4 worm cellular contexts compared by ENCODE assay signal in the genomic region with DNA sequence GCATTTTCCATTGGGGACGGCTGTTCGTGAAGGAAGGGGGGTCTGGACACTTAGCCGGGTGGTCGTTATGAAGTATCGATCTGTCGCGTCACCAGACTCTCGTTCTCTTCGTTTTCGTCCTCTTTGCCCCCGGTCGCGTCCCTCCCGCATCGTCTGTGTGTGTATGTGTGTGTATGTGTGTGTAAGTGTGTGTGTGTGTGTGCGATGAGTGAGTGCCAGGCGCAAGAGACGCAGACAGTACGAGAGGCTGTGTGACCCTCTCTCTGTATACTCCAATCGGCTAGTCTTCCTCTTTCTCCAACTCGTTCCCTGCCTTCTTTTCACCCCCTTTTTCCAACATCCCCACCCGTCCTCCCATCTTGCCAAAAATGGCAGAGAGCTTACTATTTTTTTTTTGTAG.
A peak's percentile ranks its signal among the peaks of the same experiment; 100 is the strongest.
TF ChIP-seq lines count a peak whose summit lies in the region.

No protein-coding gene starts in this region.

TF ChIP-seq in whole organism, L2 larva, 48 proteins besides CTCF, POLR2A, EP300 and RAD21 (continues in another document):
- TF ChIP-seq peb-1 (tag; optimal IDR thresholded peaks at IDR 0.05; lab: Kevin White, UChicago) (no peak), Y55F3AM.14 (GFP tag; optimal IDR thresholded peaks at IDR 0.05; lab: Kevin White, UChicago) (peak; percentile 54), nhr-6 (tag; optimal IDR thresholded peaks at IDR 0.05; lab: Kevin White, UChicago) (peak; percentile 77), gmeb-1 (tag; optimal IDR thresholded peaks at IDR 0.05; lab: Kevin White, UChicago) (peak; percentile 65), ztf-1 (GFP tag; conservative IDR thresholded peaks at IDR 0.05; lab: Robert Waterston, UW) (no peak), nhr-11 (tag; optimal IDR thresholded peaks at IDR 0.05; lab: Kevin White, UChicago) (no peak), ceh-16 (tag; optimal IDR thresholded peaks at IDR 0.05; lab: Kevin White, UChicago) (no peak), sem-4 (tag; optimal IDR thresholded peaks at IDR 0.05; lab: Kevin White, UChicago) (peak; percentile 95), ztf-11 (tag; optimal IDR thresholded peaks at IDR 0.05; lab: Kevin White, UChicago) (no peak), snpc-4 (tag; optimal IDR thresholded peaks at IDR 0.05; lab: Kevin White, UChicago) (peak; percentile 56), egl-27 (tag; optimal IDR thresholded peaks at IDR 0.05; lab: Kevin White, UChicago) (peak; percentile 81), lin-39 (tag; optimal IDR thresholded peaks at IDR 0.05; lab: Kevin White, UChicago) (peak; percentile 76), F13H6.1 (tag; optimal IDR thresholded peaks at IDR 0.05; lab: Kevin White, UChicago) (peak; percentile 95), nhr-77 (tag; optimal IDR thresholded peaks at IDR 0.05; lab: Kevin White, UChicago) (no peak), blmp-1 (tag; optimal IDR thresholded peaks at IDR 0.05; lab: Kevin White, UChicago; ENCODE audit: insufficient read depth) (peak; percentile 83), C34F6.9 (tag; optimal IDR thresholded peaks at IDR 0.05; lab: Kevin White, UChicago) (peak; percentile 93), zag-1 (tag; optimal IDR thresholded peaks at IDR 0.05; lab: Kevin White, UChicago) (peak; percentile 90), elt-1 (tag; optimal IDR thresholded peaks at IDR 0.05; lab: Kevin White, UChicago) (no peak), ZK546.5 (tag; optimal IDR thresholded peaks at IDR 0.05; lab: Kevin White, UChicago) (peak; percentile 5), nhr-25 (tag; optimal IDR thresholded peaks at IDR 0.05; lab: Kevin White, UChicago) (peak; percentile 84), nhr-21 (tag; optimal IDR thresholded peaks at IDR 0.05; lab: Kevin White, UChicago) (peak; percentile 79), elt-3 (tag; optimal IDR thresholded peaks at IDR 0.05; lab: Kevin White, UChicago) (no peak)

TF ChIP-seq in whole organism, L4 larva, 104 proteins besides CTCF, POLR2A, EP300 and RAD21 (continues in another document):
- TF ChIP-seq nhr-10 (tag; optimal IDR thresholded peaks at IDR 0.05; lab: Kevin White, UChicago) = peak; percentile 51
- peak; percentile 95 for TF ChIP-seq hlh-30 (tag; optimal IDR thresholded peaks at IDR 0.05; lab: Kevin White, UChicago; ENCODE audit: insufficient read depth)
- TF ChIP-seq tra-1 (GFP tag; IDR thresholded peaks at IDR 0.05; lab: Robert Waterston, UW) = peak; percentile 95
- peak; percentile 80 for TF ChIP-seq ceh-28 (tag; optimal IDR thresholded peaks at IDR 0.05; lab: Kevin White, UChicago)
- no peak for TF ChIP-seq pqm-1 (tag; optimal IDR thresholded peaks at IDR 0.05; lab: Kevin White, UChicago)
- peak; percentile 89 for TF ChIP-seq mes-2 (tag; optimal IDR thresholded peaks at IDR 0.05; lab: Kevin White, UChicago; ENCODE audit: poor library complexity, severe bottlenecking)
- TF ChIP-seq mep-1 (tag; optimal IDR thresholded peaks at IDR 0.05; lab: Kevin White, UChicago) = peak; percentile 94
- peak; percentile 86 for TF ChIP-seq T26A8.4 (GFP tag; IDR thresholded peaks at IDR 0.05; lab: Robert Waterston, UW)
- TF ChIP-seq ceh-20 (GFP tag; IDR thresholded peaks at IDR 0.05; lab: Robert Waterston, UW) = peak; percentile 86
- peak; percentile 56; the same call in 1 of the 2 replicates for TF ChIP-seq pha-4 (GFP tag; IDR thresholded peaks at IDR 0.05; lab: Robert Waterston, UW)
- peak; percentile 4 for TF ChIP-seq pha-4 (tag; optimal IDR thresholded peaks at IDR 0.05; lab: Kevin White, UChicago)
- TF ChIP-seq egl-27 (tag; optimal IDR thresholded peaks at IDR 0.05; lab: Kevin White, UChicago) = no peak
- TF ChIP-seq hif-1 (tag; optimal IDR thresholded peaks at IDR 0.05; lab: Kevin White, UChicago) = peak in 1 of 2 experiments; percentile 83
- no peak for TF ChIP-seq tag-97 (GFP tag; IDR thresholded peaks at IDR 0.05; lab: Robert Waterston, UW)
- TF ChIP-seq Y5F2A.4 (GFP tag; optimal IDR thresholded peaks at IDR 0.05; lab: Kevin White, UChicago) = no peak
- no peak for TF ChIP-seq madf-5 (GFP tag; IDR thresholded peaks at IDR 0.05; lab: Robert Waterston, UW)
- no peak for TF ChIP-seq skn-1 (tag; optimal IDR thresholded peaks at IDR 0.05; lab: Kevin White, UChicago)
- TF ChIP-seq ces-1 (GFP tag; optimal IDR thresholded peaks at IDR 0.05; lab: Kevin White, UChicago) = no peak
- peak; percentile 63 for TF ChIP-seq madf-9 (GFP tag; conservative IDR thresholded peaks at IDR 0.05; lab: Robert Waterston, UW)
- TF ChIP-seq hlh-11 (tag; optimal IDR thresholded peaks at IDR 0.05; lab: Kevin White, UChicago) = peak; percentile 93
- peak; percentile 84 for TF ChIP-seq ztf-7 (tag; optimal IDR thresholded peaks at IDR 0.05; lab: Kevin White, UChicago)
- peak; percentile 88 for TF ChIP-seq egl-43 (GFP tag; IDR thresholded peaks at IDR 0.05; lab: Robert Waterston, UW)

TF ChIP-seq in whole organism, late embryonic, 69 proteins besides CTCF, POLR2A, EP300 and RAD21 (continues in another document):
- TF ChIP-seq ceh-18 (tag; optimal IDR thresholded peaks at IDR 0.05; lab: Kevin White, UChicago) (peak; percentile 86), npax-4 (tag; optimal IDR thresholded peaks at IDR 0.05; lab: Kevin White, UChicago) (no peak), nhr-232 (tag; optimal IDR thresholded peaks at IDR 0.05; lab: Kevin White, UChicago) (no peak), elt-4 (tag; optimal IDR thresholded peaks at IDR 0.05; lab: Kevin White, UChicago) (no peak), unc-55 (GFP tag; optimal IDR thresholded peaks at IDR 0.05; lab: Kevin White, UChicago) (peak; percentile 46), K09A11.1 (tag; optimal IDR thresholded peaks at IDR 0.05; lab: Kevin White, UChicago; ENCODE audit: insufficient read depth) (no peak), pat-9 (tag; optimal IDR thresholded peaks at IDR 0.05; lab: Kevin White, UChicago) (no peak), unc-86 (tag; optimal IDR thresholded peaks at IDR 0.05; lab: Kevin White, UChicago) (no peak), pag-3 (tag; optimal IDR thresholded peaks at IDR 0.05; lab: Kevin White, UChicago; ENCODE audit: borderline replicate concordance) (no peak), ceh-48 (tag; optimal IDR thresholded peaks at IDR 0.05; lab: Kevin White, UChicago) (peak; percentile 91), dmd-4 (tag; optimal IDR thresholded peaks at IDR 0.05; lab: Kevin White, UChicago; ENCODE audit: borderline replicate concordance) (no peak), ets-4 (tag; optimal IDR thresholded peaks at IDR 0.05; lab: Kevin White, UChicago) (no peak), ceh-22 (tag; optimal IDR thresholded peaks at IDR 0.05; lab: Kevin White, UChicago) (peak; percentile 66), C08G9.2 (tag; optimal IDR thresholded peaks at IDR 0.05; lab: Kevin White, UChicago) (peak; percentile 35), sox-2 (GFP tag; IDR thresholded peaks at IDR 0.05; lab: Robert Waterston, UW) (0 out of 2 replicates have a peak, but pooled peaks have one; percentile 5), pros-1 (tag; optimal IDR thresholded peaks at IDR 0.05; lab: Kevin White, UChicago) (peak; percentile 66), elt-2 (tag; optimal IDR thresholded peaks at IDR 0.05; lab: Kevin White, UChicago) (peak; percentile 49), C38D4.7 (GFP tag; optimal IDR thresholded peaks at IDR 0.05; lab: Kevin White, UChicago) (no peak), Y22D7AL.16 (tag; optimal IDR thresholded peaks at IDR 0.05; lab: Kevin White, UChicago) (no peak), zip-5 (tag; optimal IDR thresholded peaks at IDR 0.05; lab: Kevin White, UChicago) (no peak), tbx-7 (tag; optimal IDR thresholded peaks at IDR 0.05; lab: Kevin White, UChicago) (no peak), che-1 (tag; optimal IDR thresholded peaks at IDR 0.05; lab: Kevin White, UChicago) (no peak), unc-42 (tag; optimal IDR thresholded peaks at IDR 0.05; lab: Kevin White, UChicago) (peak; percentile 67), T23F11.4 (GFP tag; optimal IDR thresholded peaks at IDR 0.05; lab: Kevin White, UChicago) (peak; percentile 59)

TF ChIP-seq in whole organism, mixed stage, embryonic, 35 proteins besides CTCF, POLR2A, EP300 and RAD21 (continues in another document):
- TF ChIP-seq mls-2 (tag; optimal IDR thresholded peaks at IDR 0.05; lab: Kevin White, UChicago) (peak; percentile 86), ces-1 (GFP tag; optimal IDR thresholded peaks at IDR 0.05; lab: Kevin White, UChicago) (peak; percentile 70), bed-3 (GFP tag; optimal IDR thresholded peaks at IDR 0.05; lab: Kevin White, UChicago) (peak; percentile 35), unc-62 (GFP tag; optimal IDR thresholded peaks at IDR 0.05; lab: Kevin White, UChicago) (peak; percentile 71), ztf-11 (tag; optimal IDR thresholded peaks at IDR 0.05; lab: Kevin White, UChicago) (peak; percentile 87), ham-2 (GFP tag; optimal IDR thresholded peaks at IDR 0.05; lab: Kevin White, UChicago) (peak; percentile 64), nhr-12 (tag; optimal IDR thresholded peaks at IDR 0.05; lab: Kevin White, UChicago) (peak; percentile 13), nhr-76 (tag; optimal IDR thresholded peaks at IDR 0.05; lab: Kevin White, UChicago) (peak; percentile 3), nhr-237 (tag; optimal IDR thresholded peaks at IDR 0.05; lab: Kevin White, UChicago) (peak; percentile 41), flh-1 (GFP tag; optimal IDR thresholded peaks at IDR 0.05; lab: Kevin White, UChicago) (no peak), tbx-8 (GFP tag; optimal IDR thresholded peaks at IDR 0.05; lab: Kevin White, UChicago) (peak; percentile 2), mab-5 (tag; optimal IDR thresholded peaks at IDR 0.05; lab: Kevin White, UChicago) (no peak), ceh-39 (tag; optimal IDR thresholded peaks at IDR 0.05; lab: Kevin White, UChicago) (peak; percentile 80), blmp-1 (tag; optimal IDR thresholded peaks at IDR 0.05; lab: Kevin White, UChicago) (no peak), lsy-2 (tag; optimal IDR thresholded peaks at IDR 0.05; lab: Kevin White, UChicago) (peak; percentile 62), unc-39 (tag; optimal IDR thresholded peaks at IDR 0.05; lab: Kevin White, UChicago) (no peak), ceh-83 (GFP tag; optimal IDR thresholded peaks at IDR 0.05; lab: Kevin White, UChicago) (no peak), unc-120 (tag; optimal IDR thresholded peaks at IDR 0.05; lab: Kevin White, UChicago; ENCODE audit: poor library complexity, severe bottlenecking) (peak; percentile 73), lin-13 (tag; optimal IDR thresholded peaks at IDR 0.05; lab: Kevin White, UChicago) (peak; percentile 78), nhr-28 (tag; optimal IDR thresholded peaks at IDR 0.05; lab: Kevin White, UChicago) (no peak), pha-4 (tag; optimal IDR thresholded peaks at IDR 0.05; lab: Kevin White, UChicago) (peak; percentile 97), ceh-43 (GFP tag; optimal IDR thresholded peaks at IDR 0.05; lab: Kevin White, UChicago) (no peak), M03D4.4 (tag; optimal IDR thresholded peaks at IDR 0.05; lab: Kevin White, UChicago) (peak; percentile 76), cnd-1 (tag; optimal IDR thresholded peaks at IDR 0.05; lab: Kevin White, UChicago) (peak; percentile 84), hlh-1 (tag; optimal IDR thresholded peaks at IDR 0.05; lab: Kevin White, UChicago) (peak; percentile 88), lin-32 (GFP tag; optimal IDR thresholded peaks at IDR 0.05; lab: Kevin White, UChicago) (peak; percentile 29), elt-1 (tag; optimal IDR thresholded peaks at IDR 0.05; lab: Kevin White, UChicago; ENCODE audit: borderline replicate concordance, insufficient read depth) (peak; percentile 74)
